Worm (Caenorhabditis elegans) whole organism, mixed stage, embryonic: ENCODE measurements around the gene cpr-9.

ENCODE experiments used
- elt-1 ChIP-seq: sonication (generic microtip); optimal IDR thresholded peaks from 2 replicates; lab custom pipeline; 2017; ENCODE audit warnings: missing genetic modification characterization, mild to moderate bottlenecking, missing compliant biosample characterization, antibody characterized with exemption, moderate library complexity, borderline replicate concordance; ENCODE audit not compliant: insufficient read depth
- elt-3 ChIP-seq: fragments of 150-350 bp; optimal IDR thresholded peaks from 2 replicates; lab custom pipeline; 2014; ENCODE audit warnings: missing biosample characterization, missing genetic modification characterization
- lsy-2 ChIP-seq: fragments of 150-350 bp; optimal IDR thresholded peaks from 2 replicates; lab custom pipeline; 2014; ENCODE audit warnings: missing biosample characterization, missing genetic modification characterization
- mep-1 ChIP-seq: fragments of 150-350 bp; optimal IDR thresholded peaks from 2 replicates; lab custom pipeline; 2017; ENCODE audit warnings: missing biosample characterization, missing genetic modification reagents, missing genetic modification characterization, inconsistent platforms
- nhr-12 ChIP-seq: fragments of 150-350 bp; optimal IDR thresholded peaks from 2 replicates; lab custom pipeline; 2014; ENCODE audit warnings: missing biosample characterization, missing genetic modification characterization
- nhr-76 ChIP-seq: sonication (generic microtip); optimal IDR thresholded peaks from 2 replicates; lab custom pipeline; 2017; ENCODE audit warnings: missing biosample characterization, missing genetic modification characterization
- sem-2 ChIP-seq: fragments of 200-800 bp; sonication (Bioruptor generic); optimal IDR thresholded peaks from 2 replicates; lab custom pipeline; 2018; ENCODE audit warnings: mild to moderate bottlenecking, missing genetic modification characterization, missing compliant biosample characterization
- snpc-4 ChIP-seq: fragments of 150-350 bp; optimal IDR thresholded peaks from 2 replicates; lab custom pipeline; 2014; ENCODE audit warnings: missing biosample characterization, missing genetic modification characterization
- unc-120 ChIP-seq: sonication (generic microtip); optimal IDR thresholded peaks from 2 replicates; lab custom pipeline; 2017; ENCODE audit warnings: missing genetic modification characterization, missing compliant biosample characterization; ENCODE audit not compliant: poor library complexity, severe bottlenecking
- unc-62 ChIP-seq: fragments of 150-350 bp; optimal IDR thresholded peaks from 2 replicates; lab custom pipeline; 2014; ENCODE audit warnings: missing biosample characterization, missing genetic modification reagents, missing genetic modification characterization
- ztf-11 ChIP-seq: fragments of 150-350 bp; optimal IDR thresholded peaks from 2 replicates; lab custom pipeline; 2014; ENCODE audit warnings: missing biosample characterization, missing genetic modification characterization

ce11 chrV:11982309-11982708 lies 20.5 kb upstream of the cpr-9 start, which contains the start of gene rpt-1:
- TF ChIP-seq unc-62 (GFP tag; lab: Kevin White, UChicago) (peak; percentile 17), elt-1 (tag; lab: Kevin White, UChicago) (no peak), lsy-2 (tag; lab: Kevin White, UChicago) (peak; percentile 50), nhr-12 (tag; lab: Kevin White, UChicago) (no peak), elt-3 (no peak), mep-1 (peak; percentile 69), unc-120 (no peak), sem-2 (GFP tag; lab: Kevin White, UChicago) (no peak), nhr-76 (no peak), ztf-11 (tag; lab: Kevin White, UChicago) (no peak), snpc-4 (tag; lab: Kevin White, UChicago) (no peak)
